Fruit fly (Drosophila melanogaster): Measurements from ENCODE around the gene SH3PX1.

The SH3PX1 gene

DNA sequence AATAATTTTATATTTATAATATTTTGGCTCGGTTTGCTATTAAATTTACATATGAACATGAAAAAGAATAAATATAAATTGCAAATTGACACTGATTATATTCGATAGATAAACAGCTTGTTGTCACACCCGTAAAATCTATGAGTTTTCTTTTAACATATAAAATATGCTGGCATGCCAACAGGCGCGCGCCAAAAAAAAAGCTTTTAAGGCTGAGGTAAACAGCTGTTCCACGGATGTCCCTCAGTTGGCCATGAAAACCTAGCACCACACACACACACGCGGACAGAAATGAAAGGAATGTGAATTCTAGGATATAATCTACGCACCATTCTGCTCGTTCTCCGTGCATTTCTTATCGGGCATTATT is 18.8 kb downstream of the SH3PX1 start:
- TF ChIP-seq CG14655 (GFP tag; optimal IDR thresholded peaks at IDR 0.05) (no peak), CG10348 (GFP tag; IDR thresholded peaks at IDR 0.05) (no peak), CG17806 (tag; optimal IDR thresholded peaks at IDR 0.05) (no peak), CG12605 (GFP tag; IDR thresholded peaks at IDR 0.05) (no peak), Pif1B (GFP tag; optimal IDR thresholded peaks at IDR 0.05) (no peak), CG4496 (GFP tag; IDR thresholded peaks at IDR 0.05) (no peak), fd96Ca (GFP tag; IDR thresholded peaks at IDR 0.05) (no peak), Snoo (tag; optimal IDR thresholded peaks at IDR 0.05) (no peak), CG34367 (tag; optimal IDR thresholded peaks at IDR 0.05) (no peak), CG8159 (tag; optimal IDR thresholded peaks at IDR 0.05) (no peak), CG9948 (tag; optimal IDR thresholded peaks at IDR 0.05) (no peak), CG8301 (tag; optimal IDR thresholded peaks at IDR 0.05) (no peak), gl (tag; optimal IDR thresholded peaks at IDR 0.05) (no peak)

- peak; percentile 48; the same call in 1 of the 3 replicates for TF ChIP-seq CG4496 (GFP tag; IDR thresholded peaks at IDR 0.05)
- no peak for TF ChIP-seq CG13204 (GFP tag; optimal IDR thresholded peaks at IDR 0.05)
- no peak for TF ChIP-seq CG15710 (tag; optimal IDR thresholded peaks at IDR 0.05)
- TF ChIP-seq Ets98B (GFP tag; IDR thresholded peaks at IDR 0.05): peak; percentile 27; the same call in 1 of the 2 replicates
- no peak for TF ChIP-seq D1 (tag; optimal IDR thresholded peaks at IDR 0.05)
- TF ChIP-seq CG8301 (tag; optimal IDR thresholded peaks at IDR 0.05): no peak
- TF ChIP-seq CG12605 (GFP tag; IDR thresholded peaks at IDR 0.05): peak; percentile 40; the same call in 1 of the 2 replicates
- TF ChIP-seq CG32121 (GFP tag; IDR thresholded peaks at IDR 0.05): no peak
- no peak for TF ChIP-seq CG9948 (tag; optimal IDR thresholded peaks at IDR 0.05)
- TF ChIP-seq CG14655 (GFP tag; optimal IDR thresholded peaks at IDR 0.05): no peak
Measured at dm6 chr3L:9694169-9694866, 19.3 kb downstream of the SH3PX1 start.

DNA sequence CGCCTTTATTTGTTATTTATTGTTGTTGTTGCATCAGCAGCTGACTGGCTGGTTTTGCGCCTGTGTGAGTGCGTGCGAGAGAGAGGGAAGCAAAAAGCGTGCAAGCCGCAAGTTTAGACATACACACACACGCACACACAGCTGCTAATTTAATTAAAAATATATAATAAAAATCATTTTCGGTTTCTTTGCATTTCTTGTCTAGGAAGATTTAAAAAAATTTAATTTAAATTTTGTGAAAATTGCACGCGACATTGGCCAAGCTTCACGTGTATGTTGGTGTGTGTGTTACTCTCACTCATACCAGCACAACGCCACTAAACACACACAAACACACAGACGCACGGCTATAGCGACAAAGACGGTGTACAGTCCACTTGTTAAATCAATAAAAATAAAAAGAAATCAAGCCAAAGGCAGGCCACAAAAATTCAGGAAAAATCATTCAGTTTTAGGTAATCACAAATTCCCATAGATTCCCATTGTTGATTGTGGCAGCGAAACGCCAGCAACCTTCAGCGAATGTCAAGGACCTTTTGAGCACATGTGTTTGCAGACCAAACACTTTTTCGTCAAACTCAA is 20.0 kb downstream of the SH3PX1 start:
- peak; percentile 63; the same call in 1 of the 3 replicates for TF ChIP-seq CG4496 (GFP tag; IDR thresholded peaks at IDR 0.05)
- TF ChIP-seq CG9948 (tag; optimal IDR thresholded peaks at IDR 0.05): no peak
- TF ChIP-seq D1 (tag; optimal IDR thresholded peaks at IDR 0.05): no peak
- no peak for TF ChIP-seq fd96Ca (GFP tag; IDR thresholded peaks at IDR 0.05)
- peak; percentile 27; the same call in 1 of the 2 replicates for TF ChIP-seq CG32121 (GFP tag; IDR thresholded peaks at IDR 0.05)
- TF ChIP-seq Pif1B (GFP tag; optimal IDR thresholded peaks at IDR 0.05): no peak
- no peak for TF ChIP-seq EcR (GFP tag; optimal IDR thresholded peaks at IDR 0.05)
- no peak for TF ChIP-seq CG34367 (tag; optimal IDR thresholded peaks at IDR 0.05)
- TF ChIP-seq CG15710 (tag; optimal IDR thresholded peaks at IDR 0.05): no peak

DNA sequence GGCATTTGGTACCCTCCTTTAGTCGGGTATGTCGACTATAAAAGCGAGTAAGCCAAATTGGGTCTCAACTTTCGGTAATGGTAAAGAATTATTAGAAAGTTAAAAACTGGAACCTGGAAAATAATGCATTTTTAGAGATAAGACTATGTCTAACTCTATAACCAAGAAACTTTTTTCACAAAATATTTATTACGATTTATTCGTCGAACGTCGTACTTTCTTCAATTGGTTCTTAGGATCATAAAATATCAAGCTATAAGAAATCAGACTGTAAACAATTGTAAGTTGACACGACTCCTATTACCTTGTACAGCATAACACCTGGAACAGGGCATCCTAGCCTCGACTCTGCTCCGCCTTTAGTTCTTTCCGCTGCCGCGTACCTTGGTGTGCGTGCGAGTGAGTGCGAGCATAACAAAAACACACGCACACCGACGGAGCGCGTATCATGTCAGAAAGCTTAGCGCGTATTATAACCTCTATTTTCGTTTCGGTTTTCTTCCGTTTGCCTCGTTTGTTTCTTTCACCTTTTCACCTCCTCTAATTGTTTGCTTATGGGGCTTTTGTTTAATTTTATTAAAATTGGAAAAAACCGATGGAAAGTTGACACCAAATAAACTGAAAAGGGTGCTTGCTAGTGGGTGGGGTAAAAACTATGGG is 20.6 kb downstream of the SH3PX1 start:
- TF ChIP-seq CG32121 (GFP tag; IDR thresholded peaks at IDR 0.05): peak; percentile 73
- TF ChIP-seq CG10348 (GFP tag; IDR thresholded peaks at IDR 0.05): peak; percentile 56; the same call in 1 of the 2 replicates
- TF ChIP-seq gl (tag; optimal IDR thresholded peaks at IDR 0.05): peak; percentile 69
- TF ChIP-seq rn (GFP tag; IDR thresholded peaks at IDR 0.05): peak; percentile 56; the same call in 1 of the 2 replicates
- TF ChIP-seq EcR (GFP tag; optimal IDR thresholded peaks at IDR 0.05): no peak
- TF ChIP-seq CG14655 (GFP tag; optimal IDR thresholded peaks at IDR 0.05): peak; percentile 97
- peak; percentile 92 for TF ChIP-seq CG15710 (tag; optimal IDR thresholded peaks at IDR 0.05)
- peak; percentile 39; the same call in 1 of the 2 replicates for TF ChIP-seq Ets98B (GFP tag; IDR thresholded peaks at IDR 0.05)
- TF ChIP-seq CG12605 (GFP tag; IDR thresholded peaks at IDR 0.05): no peak
- TF ChIP-seq Pif1A (GFP tag; optimal IDR thresholded peaks at IDR 0.05): peak; percentile 93
- peak; percentile 84 for TF ChIP-seq D1 (tag; optimal IDR thresholded peaks at IDR 0.05)
- TF ChIP-seq fd96Ca (GFP tag; IDR thresholded peaks at IDR 0.05): peak; percentile 87; the same call in 2 of the 3 replicates
- TF ChIP-seq CG13204 (GFP tag; optimal IDR thresholded peaks at IDR 0.05): peak; percentile 66
- peak; percentile 94 for TF ChIP-seq CG8301 (tag; optimal IDR thresholded peaks at IDR 0.05)
- peak; percentile 93 for TF ChIP-seq Snoo (tag; optimal IDR thresholded peaks at IDR 0.05)
- peak; percentile 92 for TF ChIP-seq CG9948 (tag; optimal IDR thresholded peaks at IDR 0.05)
- TF ChIP-seq CG4496 (GFP tag; IDR thresholded peaks at IDR 0.05): peak; percentile 82
- TF ChIP-seq CG17806 (tag; optimal IDR thresholded peaks at IDR 0.05): peak; percentile 83
- TF ChIP-seq Pif1B (GFP tag; optimal IDR thresholded peaks at IDR 0.05): peak; percentile 89
- peak; percentile 95 for TF ChIP-seq CG8159 (tag; optimal IDR thresholded peaks at IDR 0.05)
- peak; percentile 86 for TF ChIP-seq CG34367 (tag; optimal IDR thresholded peaks at IDR 0.05)

dm6 chr3L:9692234-9692891 is 21.3 kb downstream of the SH3PX1 start:
- TF ChIP-seq CG32121 (GFP tag; IDR thresholded peaks at IDR 0.05) (no peak; the same call in 1 of the 2 replicates), Ets98B (GFP tag; IDR thresholded peaks at IDR 0.05) (peak; percentile 54; the same call in 1 of the 2 replicates), gl (tag; optimal IDR thresholded peaks at IDR 0.05) (no peak), Snoo (tag; optimal IDR thresholded peaks at IDR 0.05) (no peak), CG34367 (tag; optimal IDR thresholded peaks at IDR 0.05) (no peak), CG10348 (GFP tag; IDR thresholded peaks at IDR 0.05) (no peak), CG9948 (tag; optimal IDR thresholded peaks at IDR 0.05) (no peak), D1 (tag; optimal IDR thresholded peaks at IDR 0.05) (no peak), CG8159 (tag; optimal IDR thresholded peaks at IDR 0.05) (no peak), CG15710 (tag; optimal IDR thresholded peaks at IDR 0.05) (no peak), CG14655 (GFP tag; optimal IDR thresholded peaks at IDR 0.05) (no peak), CG8301 (tag; optimal IDR thresholded peaks at IDR 0.05) (no peak), CG13204 (GFP tag; optimal IDR thresholded peaks at IDR 0.05) (no peak), EcR (GFP tag; optimal IDR thresholded peaks at IDR 0.05) (peak; percentile 80), fd96Ca (GFP tag; IDR thresholded peaks at IDR 0.05) (no peak), rn (GFP tag; IDR thresholded peaks at IDR 0.05) (no peak), Pif1A (GFP tag; optimal IDR thresholded peaks at IDR 0.05) (no peak), CG12605 (GFP tag; IDR thresholded peaks at IDR 0.05) (peak; percentile 32; the same call in 1 of the 2 replicates)

Data from whole organism, pupa.